Fruit fly (Drosophila melanogaster): Measurements from ENCODE around the gene trn.

DNA sequence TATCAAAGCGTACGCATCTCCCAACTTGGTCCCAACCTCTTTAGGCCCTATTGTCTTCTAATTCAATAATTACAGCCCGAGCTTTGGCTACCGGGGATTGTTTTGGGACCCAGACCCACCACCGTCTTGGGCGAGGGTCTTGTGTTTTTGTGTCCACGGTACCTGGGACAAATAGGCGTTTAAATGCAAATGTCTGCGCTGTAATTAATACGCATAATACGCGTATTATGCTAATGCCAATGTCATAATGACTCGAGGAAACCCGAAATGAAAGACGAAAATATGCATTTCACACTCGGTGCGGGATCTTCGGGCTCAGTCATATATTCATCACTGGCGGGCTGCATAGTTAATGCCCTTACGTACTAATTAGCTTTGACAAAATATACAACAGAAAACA, 49.7 kb upstream of the trn start:
- TF ChIP-seq CG8478 (optimal IDR thresholded peaks at IDR 0.05) = no peak
- TF ChIP-seq EcR (GFP tag; optimal IDR thresholded peaks at IDR 0.05) = no peak
- no peak for TF ChIP-seq psq (optimal IDR thresholded peaks at IDR 0.05)
- no peak for TF ChIP-seq pan (optimal IDR thresholded peaks at IDR 0.05)
- no peak for TF ChIP-seq usp (GFP tag; optimal IDR thresholded peaks at IDR 0.05)
